Fruit fly (Drosophila melanogaster) whole organism, embryonic: ENCODE measurements around the gene Catsup.
A peak's percentile ranks its signal among the peaks of the same experiment; 100 is the strongest.

ENCODE experiments used
- CG10654 ChIP-seq: fragments of 200-800 bp; sonication (Bioruptor generic); optimal IDR thresholded peaks from 2 replicates; lab custom pipeline; 2016; ENCODE audit warnings: missing biosample characterization, missing genetic modification characterization
- CG12236 ChIP-seq: fragments of 200-800 bp; sonication (Bioruptor generic); optimal IDR thresholded peaks from 2 replicates; lab custom pipeline; 2016; ENCODE audit warnings: missing biosample characterization, missing genetic modification characterization
- CG14441 ChIP-seq: fragments of 200-800 bp; sonication (Bioruptor generic); IDR thresholded peaks from 2 replicates; pipeline ENCODE4 v1.3.6; 2022; ENCODE audit warnings: missing biosample characterization, missing genetic modification characterization
- CG15696 ChIP-seq: fragments of 200-800 bp; sonication (Bioruptor generic); optimal IDR thresholded peaks from 2 replicates; lab custom pipeline; 2019; ENCODE audit warnings: missing biosample characterization, mild to moderate bottlenecking, missing genetic modification characterization, moderate library complexity
- CG1603 ChIP-seq: fragments of 200-800 bp; sonication (Bioruptor generic); optimal IDR thresholded peaks from 2 replicates; lab custom pipeline; 2019; ENCODE audit warnings: missing biosample characterization, mild to moderate bottlenecking, missing genetic modification characterization, moderate library complexity
- CG17385 ChIP-seq: fragments of 200-800 bp; sonication (Bioruptor generic); optimal IDR thresholded peaks from 3 replicates; lab custom pipeline; 2018; ENCODE audit warnings: missing biosample characterization, mild to moderate bottlenecking, missing genetic modification characterization
- CG2120 ChIP-seq: fragments of 200-800 bp; sonication (Bioruptor generic); optimal IDR thresholded peaks from 3 replicates; lab custom pipeline; 2016; ENCODE audit warnings: missing biosample characterization, missing genetic modification characterization
- CG2875 ChIP-seq: fragments of 200-800 bp; sonication (Bioruptor generic); optimal IDR thresholded peaks from 2 replicates; lab custom pipeline; 2017; ENCODE audit warnings: missing biosample characterization, mild to moderate bottlenecking, missing genetic modification characterization, missing genetic modification reagents
- CG30403 ChIP-seq: fragments of 200-800 bp; sonication (Bioruptor generic); optimal IDR thresholded peaks from 3 replicates; lab custom pipeline; 2016; ENCODE audit warnings: missing biosample characterization, missing genetic modification characterization
- CG30431 ChIP-seq: fragments of 200-800 bp; sonication (Bioruptor generic); optimal IDR thresholded peaks from 2 replicates; lab custom pipeline; 2017; ENCODE audit warnings: missing biosample characterization, missing genetic modification characterization
- CG32532 ChIP-seq: fragments of 200-800 bp; sonication (Bioruptor generic); IDR thresholded peaks from 2 replicates; pipeline ENCODE4 v1.3.6; 2022; ENCODE audit warnings: missing biosample characterization, missing genetic modification characterization
- CG3995 ChIP-seq: fragments of 200-800 bp; sonication (Bioruptor generic); optimal IDR thresholded peaks from 3 replicates; lab custom pipeline; 2016; ENCODE audit warnings: missing biosample characterization, missing genetic modification characterization
- CG4328 ChIP-seq: fragments of 200-800 bp; sonication (Bioruptor generic); optimal IDR thresholded peaks from 3 replicates; lab custom pipeline; 2017; ENCODE audit warnings: missing biosample characterization, missing genetic modification reagents, missing genetic modification characterization
- CG4360 ChIP-seq: fragments of 200-800 bp; sonication (Bioruptor generic); IDR thresholded peaks from 2 replicates; pipeline ENCODE4 v1.3.6; 2022; ENCODE audit warnings: missing biosample characterization, missing genetic modification characterization
- CG4617 ChIP-seq: fragments of 200-800 bp; sonication (Bioruptor generic); optimal IDR thresholded peaks from 3 replicates; lab custom pipeline; 2016; ENCODE audit warnings: missing biosample characterization, missing genetic modification characterization, borderline replicate concordance
- CG6175 ChIP-seq: fragments of 200-800 bp; sonication (Bioruptor generic); IDR thresholded peaks from 3 replicates; pipeline ENCODE4 v1.3.6; 2022; ENCODE audit warnings: missing biosample characterization, missing genetic modification characterization
- CG7357 ChIP-seq: fragments of 200-800 bp; sonication (Bioruptor generic); IDR thresholded peaks from 3 replicates; pipeline ENCODE4 v1.3.6; 2022; ENCODE audit warnings: missing biosample characterization, missing genetic modification characterization
- CG7786 ChIP-seq: fragments of 200-800 bp; sonication (Bioruptor generic); optimal IDR thresholded peaks from 2 replicates; lab custom pipeline; 2016; ENCODE audit warnings: missing biosample characterization, missing genetic modification characterization
- Dll ChIP-seq: fragments of 200-800 bp; sonication (Bioruptor generic); IDR thresholded peaks from 4 replicates; pipeline ENCODE4 v1.3.6; 2022; ENCODE audit warnings: missing biosample characterization, missing genetic modification characterization; ENCODE audit not compliant: partially characterized antibody
- ERR ChIP-seq: fragments of 200-800 bp; sonication (Bioruptor generic); optimal IDR thresholded peaks from 2 replicates; lab custom pipeline; 2016; ENCODE audit warnings: missing biosample characterization, missing genetic modification characterization
- GATAe ChIP-seq: fragments of 200-800 bp; sonication (Bioruptor generic); conservative IDR thresholded peaks from 2 replicates; pipeline ENCODE4 v1.3.6; 2022; ENCODE audit warnings: missing biosample characterization, missing genetic modification characterization
- HLH54F ChIP-seq: fragments of 200-800 bp; sonication (Bioruptor generic); optimal IDR thresholded peaks from 3 replicates; lab custom pipeline; 2016; ENCODE audit warnings: missing biosample characterization, missing genetic modification characterization
- HLHmδ ChIP-seq: fragments of 200-800 bp; sonication (Bioruptor generic); optimal IDR thresholded peaks from 2 replicates; lab custom pipeline; 2018; ENCODE audit warnings: missing biosample characterization, mild to moderate bottlenecking, missing genetic modification characterization, moderate library complexity
- HmgD ChIP-seq: fragments of 200-800 bp; sonication (Bioruptor generic); optimal IDR thresholded peaks from 3 replicates; lab custom pipeline; 2016; ENCODE audit warnings: missing biosample characterization, missing genetic modification characterization
- Hmr ChIP-seq: fragments of 200-800 bp; sonication (Bioruptor generic); optimal IDR thresholded peaks from 3 replicates; lab custom pipeline; 2017; ENCODE audit warnings: mild to moderate bottlenecking, missing biosample characterization, missing genetic modification reagents, missing genetic modification characterization
- Hr51 ChIP-seq, 2 experiments: fragments of 200-800 bp; sonication (Bioruptor generic); optimal IDR thresholded peaks; 2 replicates in 1 of 2; 3 replicates in 1 of 2; lab custom pipeline; 2016 to 2018; ENCODE audit warnings: missing biosample characterization in 2 of 2, missing genetic modification characterization in 2 of 2, mild to moderate bottlenecking in 1 of 2, moderate library complexity in 1 of 2
- Hsf ChIP-seq: fragments of 200-800 bp; sonication (Bioruptor generic); optimal IDR thresholded peaks from 3 replicates; lab custom pipeline; 2016; ENCODE audit warnings: missing biosample characterization, missing genetic modification characterization
- Mad ChIP-seq: fragments of 200-800 bp; sonication (Bioruptor generic); optimal IDR thresholded peaks from 2 replicates; lab custom pipeline; 2016; ENCODE audit warnings: missing biosample characterization, missing genetic modification characterization
- Mrtf ChIP-seq: fragments of 200-800 bp; sonication (Bioruptor generic); IDR thresholded peaks from 3 replicates; pipeline ENCODE4 v1.3.6; 2022; ENCODE audit warnings: missing biosample characterization, missing genetic modification characterization
- NFAT ChIP-seq: fragments of 200-800 bp; sonication (Bioruptor generic); IDR thresholded peaks from 2 replicates; pipeline ENCODE4 v1.3.6; 2022; ENCODE audit warnings: missing biosample characterization, missing genetic modification characterization
- NK7.1 ChIP-seq: fragments of 200-800 bp; sonication (Bioruptor generic); optimal IDR thresholded peaks from 3 replicates; lab custom pipeline; 2016; ENCODE audit warnings: missing biosample characterization, missing genetic modification characterization
- Neu2 ChIP-seq: fragments of 200-800 bp; sonication (Bioruptor generic); optimal IDR thresholded peaks from 3 replicates; lab custom pipeline; 2016; ENCODE audit warnings: missing biosample characterization, missing genetic modification characterization, borderline replicate concordance
- Nf-YB ChIP-seq: fragments of 200-800 bp; sonication (Bioruptor generic); optimal IDR thresholded peaks from 3 replicates; lab custom pipeline; 2019; ENCODE audit warnings: missing biosample characterization, mild to moderate bottlenecking, missing genetic modification characterization, moderate library complexity
- Nf-YC ChIP-seq: fragments of 200-800 bp; optimal IDR thresholded peaks from 3 replicates; lab custom pipeline; 2019; ENCODE audit warnings: missing biosample characterization, mild to moderate bottlenecking, missing genetic modification characterization, moderate library complexity
- Usf ChIP-seq: fragments of 200-800 bp; sonication (Bioruptor generic); optimal IDR thresholded peaks from 2 replicates; lab custom pipeline; 2017; ENCODE audit warnings: missing genotype, missing biosample characterization, missing genetic modification characterization
- ato ChIP-seq: fragments of 200-800 bp; sonication (Bioruptor generic); IDR thresholded peaks from 2 replicates; pipeline ENCODE4 v1.3.6; 2022; ENCODE audit warnings: missing biosample characterization, missing genetic modification characterization; ENCODE audit not compliant: partially characterized antibody
- bab2 ChIP-seq: fragments of 200-800 bp; sonication (Bioruptor generic); optimal IDR thresholded peaks from 2 replicates; lab custom pipeline; 2016; ENCODE audit warnings: missing biosample characterization, missing genetic modification characterization
- bowl ChIP-seq: fragments of 200-800 bp; sonication (Bioruptor generic); IDR thresholded peaks from 2 replicates; pipeline ENCODE4 v1.3.6; 2022; ENCODE audit warnings: missing biosample characterization, missing genetic modification characterization
- btn ChIP-seq: fragments of 200-800 bp; sonication (Bioruptor generic); optimal IDR thresholded peaks from 2 replicates; lab custom pipeline; 2016; ENCODE audit warnings: missing biosample characterization, missing genetic modification characterization
- dm ChIP-seq: fragments of 200-800 bp; sonication (Bioruptor generic); optimal IDR thresholded peaks from 3 replicates; lab custom pipeline; 2016; ENCODE audit warnings: missing biosample characterization, missing genetic modification characterization
- gem ChIP-seq: fragments of 200-800 bp; sonication (Bioruptor generic); optimal IDR thresholded peaks from 2 replicates; lab custom pipeline; 2019; ENCODE audit warnings: missing biosample characterization, mild to moderate bottlenecking, missing genetic modification characterization, moderate library complexity
- lbe ChIP-seq: fragments of 200-800 bp; sonication (Bioruptor generic); optimal IDR thresholded peaks from 2 replicates; lab custom pipeline; 2016; ENCODE audit warnings: missing biosample characterization, mild to moderate bottlenecking, missing genetic modification characterization
- lov ChIP-seq, 2 experiments: fragments of 200-800 bp in 1 of 2; fragments of >200 bp in 1 of 2; sonication (Bioruptor generic) in 1 of 2; IDR thresholded peaks in 1 of 2; optimal IDR thresholded peaks in 1 of 2; 2 replicates in 1 of 2; 3 replicates in 1 of 2; pipeline versions ENCODE4 v1.3.6 to Lab custom; 2017 to 2022; ENCODE audit warnings: missing biosample characterization in 1 of 2, missing genetic modification characterization in 1 of 2
- mirr ChIP-seq: fragments of 200-800 bp; sonication (Bioruptor generic); optimal IDR thresholded peaks from 3 replicates; lab custom pipeline; 2018; ENCODE audit warnings: missing biosample characterization, mild to moderate bottlenecking, missing genetic modification characterization
- sens ChIP-seq: fragments of 200-800 bp; sonication (Bioruptor generic); peaks from one replicate; lab custom pipeline; 2016; ENCODE audit warnings: missing biosample characterization, missing genetic modification characterization
- stc ChIP-seq: fragments of 200-800 bp; sonication (Bioruptor generic); IDR thresholded peaks from 2 replicates; pipeline ENCODE4 v1.3.6; 2022; ENCODE audit warnings: missing biosample characterization, missing genetic modification characterization
- stwl ChIP-seq: fragments of 200-800 bp; sonication (Bioruptor generic); optimal IDR thresholded peaks from 3 replicates; lab custom pipeline; 2018; ENCODE audit warnings: missing biosample characterization, mild to moderate bottlenecking, missing genetic modification characterization, moderate library complexity
- twi ChIP-seq: fragments of 200-800 bp; optimal IDR thresholded peaks from 2 replicates; lab custom pipeline; 2019; ENCODE audit warnings: missing biosample characterization, mild to moderate bottlenecking, missing genetic modification characterization, moderate library complexity
- tx ChIP-seq: fragments of 200-800 bp; sonication (Bioruptor generic); optimal IDR thresholded peaks from 2 replicates; lab custom pipeline; 2016; ENCODE audit warnings: missing biosample characterization, missing genetic modification characterization
- yki ChIP-seq: fragments of >200 bp; optimal IDR thresholded peaks from 3 replicates; lab custom pipeline; 2018

The Catsup gene

dm6 chr2L:19045111-19045560 is 3.5 kb downstream of the Catsup start, which contains the start of the genes Ttc19 and Acn (continued):
- TF ChIP-seq bowl (GFP tag; lab: Robert Waterston, UW) (peak; percentile 54; the same call in 1 of the 2 replicates), NFAT (GFP tag; lab: Robert Waterston, UW) (peak; percentile 76), CG7786 (GFP tag; lab: Kevin White, UChicago) (peak; percentile 91), mirr (GFP tag; lab: Kevin White, UChicago) (peak; percentile 39), GATAe (GFP tag; lab: Robert Waterston, UW) (peak; percentile 42; the same call in 1 of the 2 replicates), yki (lab: Kevin White, UChicago) (no peak), Mad (GFP tag; lab: Kevin White, UChicago) (peak; percentile 81), bab2 (GFP tag; lab: Kevin White, UChicago) (peak; percentile 90), Nf-YC (tag; lab: Kevin White, UChicago) (peak; percentile 71), lov (optimal IDR thresholded peaks at IDR 0.05; lab: Kevin White, UChicago) (no peak), lov (GFP tag; IDR thresholded peaks at IDR 0.05; lab: Robert Waterston, UW) (peak; percentile 71; the same call in 2 of the 3 replicates), stc (GFP tag; lab: Robert Waterston, UW) (peak; percentile 77), CG6175 (GFP tag; lab: Robert Waterston, UW) (peak; percentile 61; the same call in 1 of the 3 replicates), HLH54F (peak; percentile 93), stwl (tag; lab: Kevin White, UChicago) (peak; percentile 82), btn (GFP tag; lab: Kevin White, UChicago) (peak; percentile 56), CG1603 (tag; lab: Kevin White, UChicago) (peak; percentile 86), CG30403 (GFP tag; lab: Kevin White, UChicago) (peak; percentile 92), CG17385 (GFP tag; lab: Kevin White, UChicago) (peak; percentile 82), CG2120 (GFP tag; lab: Kevin White, UChicago) (peak; percentile 93), HmgD (peak; percentile 89), Hmr (no peak), CG32532 (GFP tag; lab: Robert Waterston, UW) (peak; percentile 87), dm (GFP tag; lab: Kevin White, UChicago) (peak; percentile 80), sens (GFP tag; lab: Kevin White, UChicago) (peak; percentile 98), CG12236 (GFP tag; lab: Kevin White, UChicago) (peak; percentile 86), gem (tag; lab: Kevin White, UChicago) (peak; percentile 88), CG14441 (GFP tag; lab: Robert Waterston, UW) (peak; percentile 82), CG15696 (tag; lab: Kevin White, UChicago) (peak; percentile 79), CG4360 (GFP tag; lab: Robert Waterston, UW) (no peak), CG10654 (GFP tag; lab: Kevin White, UChicago) (peak; percentile 61), Hr51 (GFP tag; optimal IDR thresholded peaks at IDR 0.05; lab: Kevin White, UChicago) (peak; percentile 80 to 91), twi (tag; lab: Kevin White, UChicago) (peak; percentile 60), ato (GFP tag; lab: Robert Waterston, UW) (peak; percentile 88), CG4617 (GFP tag; lab: Kevin White, UChicago) (peak; percentile 77), HLHmδ (no peak), CG2875 (GFP tag; lab: Kevin White, UChicago) (peak; percentile 65), CG30431 (peak; percentile 37), Usf (GFP tag; lab: Kevin White, UChicago) (peak; percentile 32), Dll (GFP tag; lab: Robert Waterston, UW) (peak; percentile 98), Mrtf (GFP tag; lab: Robert Waterston, UW) (no peak; the same call in none of the 3 replicates), ERR (peak; percentile 73), Nf-YB (GFP tag; lab: Kevin White, UChicago) (peak; percentile 53), lbe (peak; percentile 70), Hsf (peak; percentile 91), NK7.1 (peak; percentile 68), tx (GFP tag; lab: Kevin White, UChicago) (peak; percentile 86), CG7357 (GFP tag; lab: Robert Waterston, UW) (peak; percentile 49; the same call in 1 of the 3 replicates), CG4328 (GFP tag; lab: Kevin White, UChicago) (peak; percentile 75), Neu2 (peak; percentile 78), CG3995 (peak; percentile 16)
